Worm (Caenorhabditis elegans) whole organism, young adult: ENCODE data around the gene gnrr-7.

ENCODE experiments used
- B0261.1 ChIP-seq: sonication (generic microtip); optimal IDR thresholded peaks from 2 replicates; lab custom pipeline; 2016; ENCODE audit warnings: mild to moderate bottlenecking, missing genetic modification characterization, moderate library complexity, missing compliant biosample characterization
- C06A6.2 ChIP-seq: fragments of 200-800 bp; sonication (Bioruptor generic); conservative IDR thresholded peaks from 2 replicates; pipeline ENCODE4 v1.3.6; 2022; ENCODE audit warnings: missing genetic modification characterization, missing compliant biosample characterization
- D2030.7 ChIP-seq: fragments of 200-800 bp; sonication (Bioruptor generic); IDR thresholded peaks from 2 replicates; pipeline ENCODE4 v1.3.6; 2022; ENCODE audit warnings: missing genetic modification reagents, missing genetic modification characterization, missing compliant biosample characterization
- F10E7.11 ChIP-seq: sonication (generic microtip); optimal IDR thresholded peaks from 2 replicates; lab custom pipeline; 2017; ENCODE audit warnings: mild to moderate bottlenecking, missing genetic modification characterization, moderate library complexity, missing compliant biosample characterization
- F22D6.2 ChIP-seq: sonication (generic microtip); optimal IDR thresholded peaks from 2 replicates; lab custom pipeline; 2016; ENCODE audit warnings: mild to moderate bottlenecking, missing genetic modification characterization, missing compliant biosample characterization
- F49E8.2 ChIP-seq: sonication (generic microtip); optimal IDR thresholded peaks from 3 replicates; lab custom pipeline; 2017; ENCODE audit warnings: missing genetic modification characterization, mild to moderate bottlenecking, missing compliant biosample characterization, antibody characterized with exemption, moderate library complexity; ENCODE audit not compliant: insufficient read depth
- Y53F4B.3 ChIP-seq: fragments of 200-800 bp; sonication (Bioruptor generic); IDR thresholded peaks from 2 replicates; pipeline ENCODE4 v1.3.6; 2022; ENCODE audit warnings: missing genetic modification reagents, missing genetic modification characterization, missing compliant biosample characterization
- Y56A3A.18 ChIP-seq: fragments of 200-800 bp; sonication (Bioruptor generic); IDR thresholded peaks from 2 replicates; pipeline ENCODE4 v1.3.6; 2022; ENCODE audit warnings: missing genetic modification reagents, missing genetic modification characterization, missing compliant biosample characterization
- Y67H2A.10 ChIP-seq: fragments of 200-800 bp; sonication (Bioruptor generic); conservative IDR thresholded peaks from 2 replicates; pipeline ENCODE4 v1.3.6; 2022; ENCODE audit warnings: missing genetic modification reagents, missing genetic modification characterization, missing compliant biosample characterization
- ZK185.1 ChIP-seq: sonication (generic microtip); optimal IDR thresholded peaks from 2 replicates; lab custom pipeline; 2016; ENCODE audit warnings: mild to moderate bottlenecking, missing genetic modification characterization, missing compliant biosample characterization; ENCODE audit not compliant: poor library complexity, severe bottlenecking
- aptf-3 ChIP-seq: fragments of 200-800 bp; sonication (Bioruptor generic); IDR thresholded peaks from 2 replicates; pipeline ENCODE4 v1.3.6; 2022; ENCODE audit warnings: missing genetic modification characterization, missing compliant biosample characterization
- ceh-58 ChIP-seq: fragments of 200-800 bp; sonication (Bioruptor generic); IDR thresholded peaks from 2 replicates; pipeline ENCODE4 v1.3.6; 2022; ENCODE audit warnings: missing genetic modification characterization, missing compliant biosample characterization
- chd-7 ChIP-seq: sonication (generic microtip); optimal IDR thresholded peaks from 2 replicates; lab custom pipeline; 2016; ENCODE audit warnings: mild to moderate bottlenecking, missing genetic modification characterization, moderate library complexity, missing compliant biosample characterization
- die-1 ChIP-seq: sonication (generic microtip); optimal IDR thresholded peaks from 2 replicates; lab custom pipeline; 2016; ENCODE audit warnings: missing genotype, mild to moderate bottlenecking, missing genetic modification characterization, missing compliant biosample characterization
- dpl-1 ChIP-seq: fragments of 150-350 bp; optimal IDR thresholded peaks from 2 replicates; lab custom pipeline; 2014; ENCODE audit warnings: missing biosample characterization, missing genetic modification reagents, missing genetic modification characterization
- ekl-4 ChIP-seq: fragments of 200-800 bp; sonication (Bioruptor generic); IDR thresholded peaks from 2 replicates; pipeline ENCODE4 v1.3.6; 2022; ENCODE audit warnings: missing genetic modification reagents, missing genetic modification characterization, missing compliant biosample characterization
- fkh-3 ChIP-seq: sonication (generic microtip); optimal IDR thresholded peaks from 2 replicates; lab custom pipeline; 2016; ENCODE audit warnings: mild to moderate bottlenecking, missing genetic modification characterization, missing compliant biosample characterization
- gei-17 ChIP-seq: fragments of 200-800 bp; sonication (Bioruptor generic); optimal IDR thresholded peaks from 2 replicates; lab custom pipeline; 2018; ENCODE audit warnings: mild to moderate bottlenecking, missing genetic modification characterization, missing compliant biosample characterization
- hlh-26 ChIP-seq: fragments of 200-800 bp; sonication (Bioruptor generic); conservative IDR thresholded peaks from 2 replicates; pipeline ENCODE4 v1.3.6; 2022; ENCODE audit warnings: missing genetic modification reagents, missing genetic modification characterization, missing compliant biosample characterization
- hmg-1.2 ChIP-seq: fragments of 200-800 bp; sonication (Bioruptor generic); IDR thresholded peaks from 2 replicates; pipeline ENCODE4 v1.3.6; 2022; ENCODE audit warnings: missing genetic modification reagents, missing genetic modification characterization, missing compliant biosample characterization
- hrde-1 ChIP-seq: sonication (generic microtip); optimal IDR thresholded peaks from 2 replicates; lab custom pipeline; 2016; ENCODE audit warnings: missing genetic modification characterization, mild to moderate bottlenecking, missing compliant biosample characterization, moderate library complexity, missing genotype, missing genetic modification reagents, borderline replicate concordance
- let-607 ChIP-seq, 2 experiments: fragments of 200-800 bp in 1 of 2; sonication (Bioruptor generic) in 1 of 2; sonication (generic microtip) in 1 of 2; optimal IDR thresholded peaks; 2 replicates each; lab custom pipeline; 2016 to 2018; ENCODE audit warnings: mild to moderate bottlenecking in 2 of 2, missing compliant biosample characterization in 2 of 2, missing genetic modification characterization in 2 of 2, moderate library complexity in 2 of 2, missing genotype in 1 of 2
- lin-54 ChIP-seq: fragments of 200-800 bp; sonication (Bioruptor generic); optimal IDR thresholded peaks from 2 replicates; lab custom pipeline; 2018; ENCODE audit warnings: mild to moderate bottlenecking, missing genetic modification characterization, missing compliant biosample characterization
- lsl-1 ChIP-seq: fragments of 200-800 bp; sonication (Bioruptor generic); optimal IDR thresholded peaks from 2 replicates; lab custom pipeline; 2018; ENCODE audit warnings: mild to moderate bottlenecking, missing genetic modification characterization, moderate library complexity, missing compliant biosample characterization
- madf-6 ChIP-seq: fragments of 200-800 bp; sonication (Bioruptor generic); IDR thresholded peaks from 2 replicates; pipeline ENCODE4 v1.3.6; 2022; ENCODE audit warnings: missing genetic modification reagents, missing genetic modification characterization, missing compliant biosample characterization
- mel-28 ChIP-seq: sonication (generic microtip); optimal IDR thresholded peaks from 2 replicates; lab custom pipeline; 2016; ENCODE audit warnings: borderline replicate concordance, mild to moderate bottlenecking, missing genetic modification characterization, missing compliant biosample characterization
- nfyb-1 ChIP-seq: fragments of 200-800 bp; sonication (Bioruptor generic); IDR thresholded peaks from 2 replicates; pipeline ENCODE4 v1.3.6; 2022; ENCODE audit warnings: missing genetic modification reagents, missing genetic modification characterization, missing compliant biosample characterization
- nhr-120 ChIP-seq: fragments of 200-800 bp; sonication (Bioruptor generic); IDR thresholded peaks from 2 replicates; pipeline ENCODE4 v1.3.6; 2022; ENCODE audit warnings: missing genetic modification characterization, missing compliant biosample characterization
- nhr-179 ChIP-seq: sonication (generic microtip); optimal IDR thresholded peaks from 2 replicates; lab custom pipeline; 2016; ENCODE audit warnings: mild to moderate bottlenecking, missing genetic modification characterization, missing compliant biosample characterization
- nhr-27 ChIP-seq: fragments of 200-800 bp; sonication (Bioruptor generic); optimal IDR thresholded peaks from 2 replicates; lab custom pipeline; 2018; ENCODE audit warnings: mild to moderate bottlenecking, missing genetic modification characterization, moderate library complexity, missing compliant biosample characterization
- pha-4 ChIP-seq: fragments of 150-350 bp; sonication (generic microtip); optimal IDR thresholded peaks from 2 replicates; lab custom pipeline; 2014; ENCODE audit warnings: missing biosample characterization, missing genetic modification reagents, missing genetic modification characterization
- snpc-1.1 ChIP-seq: sonication (generic microtip); optimal IDR thresholded peaks from 2 replicates; lab custom pipeline; 2017; ENCODE audit warnings: missing genetic modification characterization, mild to moderate bottlenecking, missing compliant biosample characterization, antibody characterized with exemption, moderate library complexity, missing genotype, missing genetic modification reagents; ENCODE audit not compliant: insufficient read depth
- snpc-4 ChIP-seq, 5 experiments: fragments of 150-350 bp in 1 of 5; sonication (generic microtip) in 4 of 5; optimal IDR thresholded peaks; 2 replicates each; lab custom pipeline; 2014 to 2018; ENCODE audit warnings: missing genetic modification characterization in 5 of 5, missing biosample characterization in 3 of 5, antibody characterized with exemption in 2 of 5, mild to moderate bottlenecking in 2 of 5, missing compliant biosample characterization in 2 of 5, missing genotype in 2 of 5, moderate library complexity in 2 of 5, missing genetic modification reagents in 1 of 5
- tbp1 ChIP-seq: fragments of 200-800 bp; sonication (Bioruptor generic); optimal IDR thresholded peaks from 2 replicates; lab custom pipeline; 2018; ENCODE audit warnings: mild to moderate bottlenecking, missing genetic modification characterization, missing compliant biosample characterization
- tlf-1 ChIP-seq: fragments of 200-800 bp; sonication (Bioruptor generic); optimal IDR thresholded peaks from 2 replicates; lab custom pipeline; 2018; ENCODE audit warnings: mild to moderate bottlenecking, missing genetic modification characterization, missing compliant biosample characterization
- unc-130 ChIP-seq: sonication (generic microtip); optimal IDR thresholded peaks from 2 replicates; lab custom pipeline; 2016; ENCODE audit warnings: missing genetic modification reagents, missing genetic modification characterization, missing compliant biosample characterization
- xnd-1 ChIP-seq: sonication (generic microtip); optimal IDR thresholded peaks from 2 replicates; lab custom pipeline; 2016; ENCODE audit warnings: missing genotype, missing genetic modification reagents, missing genetic modification characterization, missing compliant biosample characterization
- ztf-18 ChIP-seq: sonication (generic microtip); optimal IDR thresholded peaks from 2 replicates; lab custom pipeline; 2016; ENCODE audit warnings: missing genotype, mild to moderate bottlenecking, missing genetic modification characterization, missing compliant biosample characterization
- ztf-25 ChIP-seq: fragments of 200-800 bp; sonication (Bioruptor generic); IDR thresholded peaks from 2 replicates; pipeline ENCODE4 v1.3.6; 2022; ENCODE audit warnings: missing genetic modification reagents, missing genetic modification characterization, missing compliant biosample characterization

Gene gnrr-7

DNA sequence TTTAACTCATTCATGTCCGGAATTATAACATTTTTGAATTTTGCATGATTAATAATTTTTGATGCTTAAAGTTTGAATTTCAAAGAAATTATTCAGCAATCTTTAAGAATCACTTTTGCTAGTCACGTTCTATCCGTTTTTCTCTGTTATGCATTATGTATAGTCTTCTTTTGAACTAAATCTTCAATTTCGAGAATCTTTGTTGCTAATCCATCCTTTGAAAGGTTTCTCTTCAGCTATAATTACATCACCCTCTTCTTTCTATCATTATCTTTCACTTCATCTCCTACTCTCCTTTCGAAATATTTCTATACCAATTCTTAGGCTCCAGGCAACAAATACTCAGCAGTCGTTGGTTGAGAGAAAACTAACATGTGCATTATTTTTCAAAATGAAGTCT lies 34.1 kb upstream of the gnrr-7 start:
- no peak for TF ChIP-seq mel-28 (tag; lab: Kevin White, UChicago)
- TF ChIP-seq die-1 (tag; lab: Kevin White, UChicago), result no peak
- TF ChIP-seq madf-6 (GFP tag; lab: Robert Waterston, UW), result no peak
- no peak for TF ChIP-seq tlf-1 (GFP tag; lab: Kevin White, UChicago)
- no peak for TF ChIP-seq gei-17 (GFP tag; lab: Kevin White, UChicago)
- TF ChIP-seq B0261.1, result no peak
- no peak for TF ChIP-seq chd-7 (tag; lab: Kevin White, UChicago)
- TF ChIP-seq pha-4 (tag; lab: Kevin White, UChicago), result no peak
- TF ChIP-seq Y67H2A.10 (GFP tag; lab: Robert Waterston, UW), result no peak
- no peak for TF ChIP-seq ZK185.1 (tag; lab: Kevin White, UChicago)
- no peak for TF ChIP-seq snpc-1.1 (tag; lab: Kevin White, UChicago)
- TF ChIP-seq F10E7.11 (tag; lab: Kevin White, UChicago), result no peak
- no peak for TF ChIP-seq ztf-18 (tag; lab: Kevin White, UChicago)

DNA sequence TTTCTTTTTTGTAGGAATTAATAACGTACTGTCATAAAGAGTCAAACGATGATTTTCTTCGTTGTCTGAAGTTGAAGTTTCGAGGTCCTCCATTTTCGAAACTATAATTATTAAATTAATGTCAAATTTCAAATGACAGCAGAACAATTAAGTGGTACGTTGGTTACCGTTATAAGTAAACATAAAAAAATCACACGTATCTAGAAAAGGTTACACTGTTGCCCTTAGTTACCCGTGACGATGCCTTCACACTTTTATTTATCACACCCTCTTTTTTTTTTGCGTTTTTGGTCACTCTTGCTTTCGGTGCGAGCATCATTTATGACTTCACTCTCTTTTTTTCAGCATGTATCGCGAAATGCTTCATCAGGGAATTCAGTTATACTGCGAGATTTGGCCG lies 32.9 kb upstream of the gnrr-7 start, which contains the start of the genes C05C9.3 and C05C9.2:
Gene C05C9.3, minus strand, starts transcription at position 101 of the 400 bp plus-strand sequence.
Gene C05C9.2, plus strand, starts transcription at position 346 of the 400 bp plus-strand sequence.
- TF ChIP-seq dpl-1 (GFP tag; lab: Kevin White, UChicago), result no peak
- TF ChIP-seq lsl-1 (GFP tag; lab: Kevin White, UChicago), result no peak
- no peak for TF ChIP-seq let-607 (tag; optimal IDR thresholded peaks at IDR 0.05; lab: Kevin White, UChicago)
- TF ChIP-seq F10E7.11 (tag; lab: Kevin White, UChicago), result no peak
- no peak for TF ChIP-seq ceh-58 (GFP tag; lab: Robert Waterston, UW)
- no peak for TF ChIP-seq Y56A3A.18 (GFP tag; lab: Robert Waterston, UW)

DNA sequence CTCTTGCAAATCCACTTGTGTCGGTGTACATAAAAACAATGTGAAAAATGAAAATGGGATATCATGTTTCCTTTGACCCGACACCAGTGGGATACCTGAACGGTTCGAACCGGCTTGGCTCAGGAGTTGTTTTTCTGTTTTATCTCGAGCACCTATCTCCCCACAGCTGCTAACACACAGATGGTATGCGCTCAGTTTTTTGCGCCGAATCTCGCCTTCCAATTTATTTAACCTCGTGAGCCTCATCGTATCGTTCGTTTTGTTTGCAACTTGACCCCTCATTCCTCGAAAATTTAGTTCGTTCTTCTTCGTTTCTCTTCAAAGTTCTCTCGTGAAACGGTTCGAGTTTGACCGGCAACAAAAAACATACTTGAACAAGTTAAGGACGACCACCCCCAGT lies 25.1 kb upstream of the gnrr-7 start, which contains the start of gene C05C9.1:
Gene C05C9.1, plus strand, starts transcription at position 301 of the 400 bp plus-strand sequence.
- TF ChIP-seq hlh-26 (GFP tag; lab: Robert Waterston, UW) (no peak), nhr-120 (no peak), nhr-179 (no peak), xnd-1 (tag; lab: Kevin White, UChicago) (no peak)

DNA sequence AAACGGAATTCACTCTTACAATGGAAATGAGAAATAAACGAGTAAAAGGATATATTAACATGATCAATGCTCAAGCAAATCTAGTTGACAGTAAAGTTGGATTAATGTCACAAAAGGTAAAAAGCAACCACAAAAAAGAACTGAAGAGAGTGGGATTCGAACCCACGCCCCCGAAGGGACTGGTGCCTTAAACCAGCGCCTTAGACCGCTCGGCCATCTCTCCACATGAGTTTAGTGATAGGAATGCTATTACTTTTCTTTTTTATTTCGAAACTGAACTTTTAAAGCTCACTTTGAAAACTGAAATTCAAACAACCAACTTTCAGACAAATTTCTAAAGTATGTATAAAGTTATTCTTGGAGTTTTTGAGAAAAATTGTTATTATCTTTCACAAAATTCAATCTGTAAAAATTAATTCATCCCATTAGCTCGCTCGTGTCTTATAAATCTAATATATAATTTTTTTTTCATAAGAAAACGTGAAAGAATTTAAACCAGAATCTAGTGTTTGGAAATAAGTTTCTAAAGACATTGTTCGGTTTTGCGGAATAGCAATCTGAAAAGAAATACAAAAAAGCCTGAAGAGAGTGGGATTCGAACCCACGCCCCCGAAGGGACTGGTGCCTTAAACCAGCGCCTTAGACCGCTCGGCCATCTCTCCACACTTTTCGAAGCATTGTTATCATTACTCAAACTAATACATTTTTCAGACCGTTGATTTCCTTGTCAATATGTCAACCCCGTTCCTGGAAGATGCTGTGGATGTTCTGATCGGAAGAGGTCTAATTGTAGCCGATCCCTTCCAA lies 22.6 kb upstream of the gnrr-7 start:
- TF ChIP-seq C06A6.2 (GFP tag; lab: Robert Waterston, UW) (no peak), Y53F4B.3 (GFP tag; lab: Robert Waterston, UW) (0 out of 2 replicates have a peak, but pooled peaks have one; percentile 21), Y56A3A.18 (GFP tag; lab: Robert Waterston, UW) (peak; percentile 62; the same call in 1 of the 2 replicates), snpc-4 (GFP tag; optimal IDR thresholded peaks at IDR 0.05; lab: Kevin White, UChicago) (no peak), snpc-4 (tag; optimal IDR thresholded peaks at IDR 0.05; lab: Kevin White, UChicago) (peak in 1 of 4 experiments; percentile 33), aptf-3 (peak; percentile 51; the same call in 1 of the 2 replicates), F49E8.2 (tag; lab: Kevin White, UChicago) (no peak), nfyb-1 (GFP tag; lab: Robert Waterston, UW) (0 out of 2 replicates have a peak, but pooled peaks have one; percentile 12), F22D6.2 (tag; lab: Kevin White, UChicago) (no peak), ztf-18 (tag; lab: Kevin White, UChicago) (peak; percentile 52), ZK185.1 (tag; lab: Kevin White, UChicago) (peak; percentile 66), nhr-179 (peak; percentile 78), fkh-3 (tag; lab: Kevin White, UChicago) (no peak), nhr-27 (tag; lab: Kevin White, UChicago) (peak; percentile 45), hmg-1.2 (GFP tag; lab: Robert Waterston, UW) (peak; percentile 38; the same call in 1 of the 2 replicates), ekl-4 (GFP tag; lab: Robert Waterston, UW) (peak; percentile 34; the same call in 1 of the 2 replicates), tbp1 (GFP tag; lab: Kevin White, UChicago) (peak; percentile 87), hrde-1 (peak; percentile 68), D2030.7 (GFP tag; lab: Robert Waterston, UW) (peak; percentile 78), lin-54 (GFP tag; lab: Kevin White, UChicago) (no peak), ztf-25 (0 out of 2 replicates have a peak, but pooled peaks have one; percentile 61), unc-130 (no peak)
